Worm (Caenorhabditis elegans): ENCODE results near the gene C18A11.4.

Gene C18A11.4

ce11 chrX:8045152-8045551 lies at the start of gene C18A11.4:
TSS of gene C18A11.4 (plus strand) at chrX:8045518.
- TF ChIP-seq nhr-11 (tag; optimal IDR thresholded peaks at IDR 0.05): no peak
- TF ChIP-seq tbx-2 (tag; optimal IDR thresholded peaks at IDR 0.05): no peak
- TF ChIP-seq ceh-19 (GFP tag; optimal IDR thresholded peaks at IDR 0.05): no peak
- no peak for TF ChIP-seq pros-1 (tag; optimal IDR thresholded peaks at IDR 0.05)
- TF ChIP-seq ceh-34 (tag; optimal IDR thresholded peaks at IDR 0.05): no peak
- no peak for TF ChIP-seq eyg-1 (tag; optimal IDR thresholded peaks at IDR 0.05)
- TF ChIP-seq hlh-8 (tag; optimal IDR thresholded peaks at IDR 0.05): no peak
- TF ChIP-seq Y22D7AL.16 (tag; optimal IDR thresholded peaks at IDR 0.05): no peak
- TF ChIP-seq ceh-9 (tag; optimal IDR thresholded peaks at IDR 0.05): no peak
- TF ChIP-seq ttx-3 (tag; optimal IDR thresholded peaks at IDR 0.05): no peak
- TF ChIP-seq nfya-1 (tag; optimal IDR thresholded peaks at IDR 0.05): no peak
- no peak for TF ChIP-seq ama-1 (optimal IDR thresholded peaks at IDR 0.05)
- TF ChIP-seq ahr-1 (tag; optimal IDR thresholded peaks at IDR 0.05): no peak
- TF ChIP-seq sdc-2 (tag; optimal IDR thresholded peaks at IDR 0.05): no peak
- TF ChIP-seq ceh-31 (tag; optimal IDR thresholded peaks at IDR 0.05): no peak

ce11 chrX:7997968-7998367 lies 47.4 kb upstream of the C18A11.4 start, which contains the start of gene sdpn-1:
TSS of gene sdpn-1 (minus strand) at chrX:7998229.
- TF ChIP-seq dve-1 (tag; optimal IDR thresholded peaks at IDR 0.05) (no peak), madf-2 (tag; optimal IDR thresholded peaks at IDR 0.05) (no peak), ceh-18 (tag; optimal IDR thresholded peaks at IDR 0.05) (no peak), Y22D7AL.16 (tag; optimal IDR thresholded peaks at IDR 0.05) (no peak), pax-1 (tag; optimal IDR thresholded peaks at IDR 0.05) (no peak), elt-2 (tag; optimal IDR thresholded peaks at IDR 0.05) (no peak), gmeb-2 (tag; optimal IDR thresholded peaks at IDR 0.05) (no peak), F13H6.1 (tag; optimal IDR thresholded peaks at IDR 0.05) (no peak)

- TF ChIP-seq unc-3 (GFP tag; conservative IDR thresholded peaks at IDR 0.05): no peak
- no peak for TF ChIP-seq unc-3 (tag; optimal IDR thresholded peaks at IDR 0.05)
- TF ChIP-seq sox-2 (GFP tag; IDR thresholded peaks at IDR 0.05): no peak
- TF ChIP-seq hlh-6 (tag; optimal IDR thresholded peaks at IDR 0.05): no peak
- TF ChIP-seq tbx-2 (tag; optimal IDR thresholded peaks at IDR 0.05): peak; percentile 30
- TF ChIP-seq elt-4 (tag; optimal IDR thresholded peaks at IDR 0.05): no peak
- no peak for TF ChIP-seq fax-1 (tag; optimal IDR thresholded peaks at IDR 0.05)
- no peak for TF ChIP-seq pqm-1 (tag; optimal IDR thresholded peaks at IDR 0.05)
- peak; percentile 92 for TF ChIP-seq pax-1 (tag; optimal IDR thresholded peaks at IDR 0.05)
- TF ChIP-seq dmd-4 (tag; optimal IDR thresholded peaks at IDR 0.05; ENCODE audit: borderline replicate concordance): no peak
These were observed 46.4 kb upstream of the C18A11.4 start for ce11 chrX:7998942-7999341.

ce11 chrX:8003663-8004062 lies 41.7 kb upstream of the C18A11.4 start, which contains the start of the genes F45E1.1 and F45E1.2:
TSS of gene F45E1.1 (plus strand) at chrX:8003682.
TSS of gene F45E1.2 (plus strand) at chrX:8003733.
- TF ChIP-seq ceh-48 (tag; optimal IDR thresholded peaks at IDR 0.05): no peak
- TF ChIP-seq syd-9 (tag; optimal IDR thresholded peaks at IDR 0.05): no peak
- no peak for TF ChIP-seq rnt-1 (tag; optimal IDR thresholded peaks at IDR 0.05)
- TF ChIP-seq odd-2 (tag; optimal IDR thresholded peaks at IDR 0.05): no peak
- TF ChIP-seq nfya-1 (tag; optimal IDR thresholded peaks at IDR 0.05): no peak
- TF ChIP-seq eyg-1 (tag; optimal IDR thresholded peaks at IDR 0.05): no peak
- no peak for TF ChIP-seq dve-1 (tag; optimal IDR thresholded peaks at IDR 0.05)
- no peak for TF ChIP-seq tbx-7 (tag; optimal IDR thresholded peaks at IDR 0.05)
- no peak for TF ChIP-seq ceh-45 (GFP tag; IDR thresholded peaks at IDR 0.05)
- no peak for TF ChIP-seq ceh-22 (tag; optimal IDR thresholded peaks at IDR 0.05)

- no peak for TF ChIP-seq sox-2 (GFP tag; IDR thresholded peaks at IDR 0.05)
- TF ChIP-seq ceh-31 (tag; optimal IDR thresholded peaks at IDR 0.05): peak; percentile 34
These were observed 40.5 kb upstream of the C18A11.4 start for ce11 chrX:8004845-8005244.
